Worm (Caenorhabditis elegans) whole organism, late embryonic: ENCODE results near the gene aco-2.
A peak's percentile ranks its signal among the peaks of the same experiment; 100 is the strongest.

Source experiments
- K09A11.1 ChIP-seq: sonication (generic microtip); optimal IDR thresholded peaks from 2 replicates; lab custom pipeline; 2017; ENCODE audit warnings: antibody characterized with exemption, mild to moderate bottlenecking, missing genetic modification characterization, missing compliant biosample characterization; ENCODE audit not compliant: insufficient read depth
- Y22D7AL.16 ChIP-seq: sonication (generic microtip); optimal IDR thresholded peaks from 2 replicates; lab custom pipeline; 2016; ENCODE audit warnings: missing genetic modification characterization, missing compliant biosample characterization
- ceh-14 ChIP-seq: sonication (generic microtip); optimal IDR thresholded peaks from 2 replicates; lab custom pipeline; 2016; ENCODE audit warnings: missing genotype, missing genetic modification characterization, missing compliant biosample characterization
- ceh-18 ChIP-seq: sonication (generic microtip); optimal IDR thresholded peaks from 2 replicates; lab custom pipeline; 2016; ENCODE audit warnings: missing genetic modification characterization, missing compliant biosample characterization
- ceh-2 ChIP-seq: sonication (generic microtip); optimal IDR thresholded peaks from 2 replicates; lab custom pipeline; 2016; ENCODE audit warnings: missing genotype, missing genetic modification characterization, missing compliant biosample characterization
- ceh-24 ChIP-seq: sonication (generic microtip); optimal IDR thresholded peaks from 2 replicates; lab custom pipeline; 2016; ENCODE audit warnings: mild to moderate bottlenecking, missing genetic modification characterization, missing compliant biosample characterization
- ceh-30 ChIP-seq: fragments of 150-350 bp; optimal IDR thresholded peaks from 2 replicates; lab custom pipeline; 2014; ENCODE audit warnings: missing biosample characterization, missing genetic modification characterization
- ceh-31 ChIP-seq: sonication (generic microtip); optimal IDR thresholded peaks from 2 replicates; lab custom pipeline; 2016; ENCODE audit warnings: missing genetic modification characterization, missing compliant biosample characterization
- ceh-34 ChIP-seq: sonication (generic microtip); optimal IDR thresholded peaks from 2 replicates; lab custom pipeline; 2016; ENCODE audit warnings: mild to moderate bottlenecking, missing genetic modification characterization, missing compliant biosample characterization
- ceh-48 ChIP-seq: sonication (generic microtip); optimal IDR thresholded peaks from 2 replicates; lab custom pipeline; 2016; ENCODE audit warnings: missing genetic modification characterization, inconsistent platforms, missing compliant biosample characterization
- ceh-9 ChIP-seq: sonication (generic microtip); optimal IDR thresholded peaks from 2 replicates; lab custom pipeline; 2016; ENCODE audit warnings: mild to moderate bottlenecking, missing genetic modification characterization, inconsistent platforms, missing compliant biosample characterization
- che-1 ChIP-seq: sonication (generic microtip); optimal IDR thresholded peaks from 2 replicates; lab custom pipeline; 2016; ENCODE audit warnings: mild to moderate bottlenecking, missing genetic modification characterization, missing compliant biosample characterization
- dmd-4 ChIP-seq: sonication (generic microtip); optimal IDR thresholded peaks from 2 replicates; lab custom pipeline; 2016; ENCODE audit warnings: borderline replicate concordance, missing genetic modification characterization, missing compliant biosample characterization
- elt-2 ChIP-seq: sonication (generic microtip); optimal IDR thresholded peaks from 2 replicates; lab custom pipeline; 2016; ENCODE audit warnings: missing genetic modification reagents, missing genetic modification characterization, missing compliant biosample characterization
- elt-4 ChIP-seq: sonication (generic microtip); optimal IDR thresholded peaks from 2 replicates; lab custom pipeline; 2016; ENCODE audit warnings: missing genetic modification characterization, missing compliant biosample characterization
- ets-4 ChIP-seq: sonication (generic microtip); optimal IDR thresholded peaks from 2 replicates; lab custom pipeline; 2016; ENCODE audit warnings: missing genetic modification characterization, missing compliant biosample characterization
- eyg-1 ChIP-seq: sonication (generic microtip); optimal IDR thresholded peaks from 2 replicates; lab custom pipeline; 2016; ENCODE audit warnings: missing genotype, missing genetic modification characterization, missing compliant biosample characterization
- fax-1 ChIP-seq: sonication (generic microtip); optimal IDR thresholded peaks from 2 replicates; lab custom pipeline; 2016; ENCODE audit warnings: missing genotype, missing genetic modification characterization, missing compliant biosample characterization
- fkh-10 ChIP-seq: fragments of 150-350 bp; optimal IDR thresholded peaks from 2 replicates; lab custom pipeline; 2014; ENCODE audit warnings: missing biosample characterization, missing genetic modification reagents, missing genetic modification characterization
- gmeb-2 ChIP-seq: sonication (generic microtip); optimal IDR thresholded peaks from 2 replicates; lab custom pipeline; 2016; ENCODE audit warnings: missing genetic modification characterization, inconsistent platforms, missing compliant biosample characterization
- hlh-13 ChIP-seq: fragments of 200-800 bp; sonication (Bioruptor generic); optimal IDR thresholded peaks from 2 replicates; lab custom pipeline; 2018; ENCODE audit warnings: mild to moderate bottlenecking, missing genetic modification characterization, missing compliant biosample characterization
- hlh-30 ChIP-seq: sonication (generic microtip); optimal IDR thresholded peaks from 2 replicates; lab custom pipeline; 2017; ENCODE audit warnings: antibody characterized with exemption, missing genetic modification characterization, missing compliant biosample characterization; ENCODE audit not compliant: insufficient read depth
- hlh-8 ChIP-seq: sonication (generic microtip); optimal IDR thresholded peaks from 2 replicates; lab custom pipeline; 2016; ENCODE audit warnings: missing genotype, missing genetic modification characterization, missing compliant biosample characterization
- madf-2 ChIP-seq: sonication (generic microtip); optimal IDR thresholded peaks from 2 replicates; lab custom pipeline; 2017; ENCODE audit warnings: missing genetic modification characterization, missing compliant biosample characterization
- mec-3 ChIP-seq: sonication (generic microtip); optimal IDR thresholded peaks from 2 replicates; lab custom pipeline; 2016; ENCODE audit warnings: borderline replicate concordance, missing genetic modification characterization, missing compliant biosample characterization
- nfya-1 ChIP-seq: sonication (generic microtip); optimal IDR thresholded peaks from 2 replicates; lab custom pipeline; 2017; ENCODE audit warnings: missing genetic modification characterization, mild to moderate bottlenecking, missing compliant biosample characterization, antibody characterized with exemption, moderate library complexity
- nhr-11 ChIP-seq: fragments of 150-350 bp; optimal IDR thresholded peaks from 2 replicates; lab custom pipeline; 2014; ENCODE audit warnings: missing biosample characterization, missing genetic modification characterization
- npax-4 ChIP-seq: sonication (generic microtip); optimal IDR thresholded peaks from 2 replicates; lab custom pipeline; 2016; ENCODE audit warnings: missing genetic modification characterization, missing compliant biosample characterization
- pag-3 ChIP-seq: sonication (generic microtip); optimal IDR thresholded peaks from 2 replicates; lab custom pipeline; 2016; ENCODE audit warnings: missing compliant biosample characterization, missing genetic modification characterization, borderline replicate concordance
- pax-1 ChIP-seq: fragments of 150-350 bp; optimal IDR thresholded peaks from 2 replicates; lab custom pipeline; 2014; ENCODE audit warnings: missing biosample characterization, missing genetic modification characterization
- pha-2 ChIP-seq: sonication (generic microtip); optimal IDR thresholded peaks from 2 replicates; lab custom pipeline; 2017; ENCODE audit warnings: mild to moderate bottlenecking, missing genetic modification characterization, missing compliant biosample characterization
- pha-4 ChIP-seq: fragments of 150-350 bp; optimal IDR thresholded peaks from 2 replicates; lab custom pipeline; 2018; ENCODE audit warnings: missing biosample characterization, missing genetic modification reagents, missing genetic modification characterization
- ref-2 ChIP-seq: sonication (generic microtip); optimal IDR thresholded peaks from 2 replicates; lab custom pipeline; 2016; ENCODE audit warnings: missing genetic modification characterization, missing compliant biosample characterization
- sdc-2 ChIP-seq: sonication (generic microtip); optimal IDR thresholded peaks from 2 replicates; lab custom pipeline; 2016; ENCODE audit warnings: missing genotype, missing genetic modification characterization, missing compliant biosample characterization
- syd-9 ChIP-seq: sonication (generic microtip); optimal IDR thresholded peaks from 2 replicates; lab custom pipeline; 2016; ENCODE audit warnings: mild to moderate bottlenecking, missing genetic modification characterization, moderate library complexity, missing compliant biosample characterization
- tbx-2 ChIP-seq: sonication (generic microtip); optimal IDR thresholded peaks from 2 replicates; lab custom pipeline; 2016; ENCODE audit warnings: missing genetic modification characterization, missing compliant biosample characterization
- tbx-7 ChIP-seq: sonication (generic microtip); optimal IDR thresholded peaks from 2 replicates; lab custom pipeline; 2016; ENCODE audit warnings: missing genotype, missing genetic modification characterization, missing compliant biosample characterization
- ttx-3 ChIP-seq: sonication (generic microtip); optimal IDR thresholded peaks from 2 replicates; lab custom pipeline; 2016; ENCODE audit warnings: missing genetic modification reagents, missing genetic modification characterization, missing compliant biosample characterization
- unc-3 ChIP-seq, 2 experiments: fragments of 200-800 bp in 1 of 2; sonication (Bioruptor generic) in 1 of 2; sonication (generic microtip) in 1 of 2; conservative IDR thresholded peaks in 1 of 2; optimal IDR thresholded peaks in 1 of 2; 2 replicates each; pipeline versions ENCODE4 v1.3.6 to Lab custom; 2016 to 2022; ENCODE audit warnings: missing compliant biosample characterization in 2 of 2, missing genetic modification characterization in 2 of 2, missing genetic modification reagents in 1 of 2
- unc-42 ChIP-seq: sonication (generic microtip); optimal IDR thresholded peaks from 2 replicates; lab custom pipeline; 2016; ENCODE audit warnings: missing genotype, missing genetic modification characterization, missing compliant biosample characterization
- unc-55 ChIP-seq: sonication (generic microtip); optimal IDR thresholded peaks from 2 replicates; lab custom pipeline; 2017; ENCODE audit warnings: missing biosample characterization, missing genetic modification reagents, missing genetic modification characterization
- unc-86 ChIP-seq: sonication (generic microtip); optimal IDR thresholded peaks from 2 replicates; lab custom pipeline; 2016; ENCODE audit warnings: missing genetic modification characterization, missing compliant biosample characterization
- zip-5 ChIP-seq: sonication (generic microtip); optimal IDR thresholded peaks from 2 replicates; lab custom pipeline; 2016; ENCODE audit warnings: missing genetic modification characterization, missing compliant biosample characterization
- ztf-16 ChIP-seq: sonication (generic microtip); optimal IDR thresholded peaks from 2 replicates; lab custom pipeline; 2017; ENCODE audit warnings: missing genetic modification characterization, missing compliant biosample characterization

The aco-2 gene

ce11 chrIII:8016438-8016837 lies 42.9 kb downstream of the aco-2 start, which contains the start of gene F44B9.5:
Gene F44B9.5 (minus strand): TSS chrIII:8016538.
- TF ChIP-seq ztf-16 (tag; lab: Kevin White, UChicago) (no peak), nhr-11 (tag; lab: Kevin White, UChicago) (no peak), hlh-13 (GFP tag; lab: Kevin White, UChicago) (no peak), fkh-10 (GFP tag; lab: Kevin White, UChicago) (no peak), pha-2 (tag; lab: Kevin White, UChicago) (no peak), che-1 (tag; lab: Kevin White, UChicago) (no peak), sdc-2 (tag; lab: Kevin White, UChicago) (no peak), ceh-2 (tag; lab: Kevin White, UChicago) (no peak), madf-2 (tag; lab: Kevin White, UChicago) (no peak), pax-1 (no peak), npax-4 (tag; lab: Kevin White, UChicago) (no peak), pag-3 (tag; lab: Kevin White, UChicago) (no peak)

ce11 chrIII:8017053-8017452 lies 43.5 kb downstream of the aco-2 start:
- no peak for TF ChIP-seq unc-86 (tag; lab: Kevin White, UChicago)
- TF ChIP-seq Y22D7AL.16 (tag; lab: Kevin White, UChicago), result no peak
- no peak for TF ChIP-seq ceh-34 (tag; lab: Kevin White, UChicago)
- TF ChIP-seq unc-55 (GFP tag; lab: Kevin White, UChicago), result no peak
- TF ChIP-seq eyg-1, result no peak
- TF ChIP-seq hlh-8 (tag; lab: Kevin White, UChicago), result no peak
- no peak for TF ChIP-seq syd-9 (tag; lab: Kevin White, UChicago)
- no peak for TF ChIP-seq sdc-2 (tag; lab: Kevin White, UChicago)
- TF ChIP-seq gmeb-2 (tag; lab: Kevin White, UChicago), result no peak
- TF ChIP-seq fkh-10 (GFP tag; lab: Kevin White, UChicago), result no peak
- TF ChIP-seq fax-1, result no peak
- TF ChIP-seq pha-4 (tag; lab: Kevin White, UChicago), result no peak
- TF ChIP-seq pax-1, result no peak
- no peak for TF ChIP-seq pha-2 (tag; lab: Kevin White, UChicago)
- TF ChIP-seq ceh-9 (tag; lab: Kevin White, UChicago), result no peak
- TF ChIP-seq ttx-3 (tag; lab: Kevin White, UChicago), result no peak

- TF ChIP-seq mec-3 (no peak), ceh-31 (tag; lab: Kevin White, UChicago) (peak; percentile 64), ttx-3 (tag; lab: Kevin White, UChicago) (no peak), ets-4 (tag; lab: Kevin White, UChicago) (no peak), unc-42 (tag; lab: Kevin White, UChicago) (peak; percentile 75), ceh-24 (tag; lab: Kevin White, UChicago) (no peak), zip-5 (tag; lab: Kevin White, UChicago) (no peak), unc-55 (GFP tag; lab: Kevin White, UChicago) (peak; percentile 98), ceh-9 (tag; lab: Kevin White, UChicago) (no peak), elt-2 (tag; lab: Kevin White, UChicago) (peak; percentile 49), K09A11.1 (tag; lab: Kevin White, UChicago) (peak; percentile 30), nfya-1 (tag; lab: Kevin White, UChicago) (peak; percentile 73), hlh-30 (tag; lab: Kevin White, UChicago) (peak; percentile 79), eyg-1 (no peak), tbx-2 (peak; percentile 82), ceh-30 (peak; percentile 41), ref-2 (tag; lab: Kevin White, UChicago) (peak; percentile 44), ceh-14 (peak; percentile 23), ceh-48 (peak; percentile 98), dmd-4 (tag; lab: Kevin White, UChicago) (no peak), pax-1 (peak; percentile 41), elt-4 (tag; lab: Kevin White, UChicago) (no peak), ceh-18 (tag; lab: Kevin White, UChicago) (peak; percentile 46), unc-3 (GFP tag; conservative IDR thresholded peaks at IDR 0.05; lab: Robert Waterston, UW) (no peak), unc-3 (tag; optimal IDR thresholded peaks at IDR 0.05; lab: Kevin White, UChicago) (peak; percentile 25), tbx-7 (tag; lab: Kevin White, UChicago) (no peak)
These were observed 47.4 kb downstream of the aco-2 start, which contains the start of gene lin-36 for ce11 chrIII:8020823-8021332. Gene lin-36 (minus strand): TSS chrIII:8020873.
